Worm (Caenorhabditis elegans) whole organism, L4/young adult: ENCODE measurements around the gene aly-2.

Experiments
- W03F9.2 ChIP-seq: fragments of 150-350 bp; optimal IDR thresholded peaks from 2 replicates; lab custom pipeline; 2014; ENCODE audit warnings: missing biosample characterization, missing genetic modification characterization
- dao-5 ChIP-seq: sonication (generic microtip); optimal IDR thresholded peaks from 2 replicates; lab custom pipeline; 2016; ENCODE audit warnings: missing genotype, missing genetic modification characterization, moderate library complexity, missing compliant biosample characterization
- him-1 ChIP-seq: sonication (generic microtip); optimal IDR thresholded peaks from 2 replicates; lab custom pipeline; 2016; ENCODE audit warnings: missing genotype, missing genetic modification reagents, missing genetic modification characterization, missing compliant biosample characterization

ce11 chrIV:9118792-9119191 lies 28.5 kb upstream of the aly-2 start, which contains the start of gene nrfl-1:
- TF ChIP-seq W03F9.2 (tag; lab: Kevin White, UChicago) (no peak), him-1 (tag; lab: Kevin White, UChicago) (no peak), dao-5 (no peak)
